Fruit fly (Drosophila melanogaster): ENCODE data around the gene CG45690.

The CG45690 gene

DNA sequence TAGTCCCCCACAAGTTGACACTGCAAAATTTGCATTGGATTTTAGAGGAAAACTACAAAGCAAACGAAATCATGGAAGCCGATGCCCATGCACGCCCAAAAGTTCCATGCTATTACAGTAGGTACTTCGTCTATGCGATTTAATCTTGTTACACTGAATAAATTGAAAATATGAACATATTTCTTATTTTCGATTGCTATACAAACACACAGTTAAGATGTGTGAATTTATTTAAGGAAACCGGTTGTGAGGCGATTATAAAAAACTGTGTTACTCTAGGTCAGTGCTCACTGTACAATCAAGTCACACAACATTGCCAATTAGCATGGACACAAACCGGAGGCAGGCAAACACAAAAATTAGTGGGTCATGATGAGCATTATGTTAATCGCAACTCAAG, 7.5 kb downstream of the CG45690 start (continued):
- TF ChIP-seq B-H2 (GFP tag; optimal IDR thresholded peaks at IDR 0.05) = no peak
- TF ChIP-seq Doc3 (GFP tag; IDR thresholded peaks at IDR 0.05; ENCODE audit: partially characterized antibody) = no peak
- TF ChIP-seq NFAT (GFP tag; IDR thresholded peaks at IDR 0.05) = peak; percentile 78
- peak; percentile 64 for TF ChIP-seq jumu (GFP tag; optimal IDR thresholded peaks at IDR 0.05)
- no peak for TF ChIP-seq nerfin-1 (tag; optimal IDR thresholded peaks at IDR 0.05)
- TF ChIP-seq wek (GFP tag; optimal IDR thresholded peaks at IDR 0.05) = peak; percentile 56
- peak; percentile 67 for TF ChIP-seq CG4820 (GFP tag; optimal IDR thresholded peaks at IDR 0.05)
- peak; percentile 61 for TF ChIP-seq onecut (GFP tag; IDR thresholded peaks at IDR 0.05)
- peak; percentile 41; the same call in 1 of the 2 replicates for TF ChIP-seq Taf1 (GFP tag; IDR thresholded peaks at IDR 0.05)
- TF ChIP-seq CG15601 (tag; optimal IDR thresholded peaks at IDR 0.05) = no peak
- TF ChIP-seq dan (GFP tag; IDR thresholded peaks at IDR 0.05) = peak; percentile 33; the same call in 1 of the 2 replicates
- TF ChIP-seq dm (GFP tag; optimal IDR thresholded peaks at IDR 0.05) = peak; percentile 52
- TF ChIP-seq Camta (GFP tag; optimal IDR thresholded peaks at IDR 0.05) = peak; percentile 75
- TF ChIP-seq hth (optimal IDR thresholded peaks at IDR 0.05) = no peak
- peak; percentile 12 for TF ChIP-seq CG7271 (tag; optimal IDR thresholded peaks at IDR 0.05)
- no peak for TF ChIP-seq cas (GFP tag; IDR thresholded peaks at IDR 0.05)
- TF ChIP-seq caup (GFP tag; optimal IDR thresholded peaks at IDR 0.05; ENCODE audit: severe bottlenecking) = peak; percentile 68
- TF ChIP-seq CG9797 (GFP tag; optimal IDR thresholded peaks at IDR 0.05) = no peak
- no peak for TF ChIP-seq da (GFP tag; optimal IDR thresholded peaks at IDR 0.05)
- peak; percentile 55 for TF ChIP-seq sd (tag; optimal IDR thresholded peaks at IDR 0.05)
- TF ChIP-seq ERR (GFP tag; optimal IDR thresholded peaks at IDR 0.05) = peak; percentile 66
- peak; percentile 9 for TF ChIP-seq kay (GFP tag; optimal IDR thresholded peaks at IDR 0.05)
- TF ChIP-seq CG3281 (GFP tag; optimal IDR thresholded peaks at IDR 0.05) = peak; percentile 56
- TF ChIP-seq Usf (GFP tag; optimal IDR thresholded peaks at IDR 0.05) = peak; percentile 16
- TF ChIP-seq CG17385 (GFP tag; optimal IDR thresholded peaks at IDR 0.05) = peak; percentile 76
- TF ChIP-seq TFAM (GFP tag; optimal IDR thresholded peaks at IDR 0.05) = no peak
- peak; percentile 21 for TF ChIP-seq CG30431 (GFP tag; optimal IDR thresholded peaks at IDR 0.05)
- TF ChIP-seq CG2875 (GFP tag; optimal IDR thresholded peaks at IDR 0.05) = peak; percentile 49
- peak; percentile 25; the same call in 1 of the 2 replicates for TF ChIP-seq wor (GFP tag; IDR thresholded peaks at IDR 0.05)
- peak; percentile 58 for TF ChIP-seq CHES-1-like (GFP tag; optimal IDR thresholded peaks at IDR 0.05)
- peak; percentile 76 for TF ChIP-seq CG2889 (GFP tag; IDR thresholded peaks at IDR 0.05)
- TF ChIP-seq CG8281 (tag; optimal IDR thresholded peaks at IDR 0.05) = peak; percentile 34
- TF ChIP-seq Dip3 (GFP tag; optimal IDR thresholded peaks at IDR 0.05) = peak; percentile 69
- TF ChIP-seq H15 (GFP tag; IDR thresholded peaks at IDR 0.05) = peak; percentile 85
- TF ChIP-seq Hsf (GFP tag; optimal IDR thresholded peaks at IDR 0.05) = peak; percentile 82
- peak; percentile 85 for TF ChIP-seq sisA (GFP tag; IDR thresholded peaks at IDR 0.05)
- no peak for TF ChIP-seq ato (GFP tag; IDR thresholded peaks at IDR 0.05; ENCODE audit: partially characterized antibody)
- TF ChIP-seq CG9727 (GFP tag; optimal IDR thresholded peaks at IDR 0.05) = peak; percentile 52
- TF ChIP-seq bbx (GFP tag; IDR thresholded peaks at IDR 0.05; ENCODE audit: partially characterized antibody) = no peak
- no peak for TF ChIP-seq Scr (GFP tag; IDR thresholded peaks at IDR 0.05; ENCODE audit: partially characterized antibody)
- TF ChIP-seq Hr78 (GFP tag; optimal IDR thresholded peaks at IDR 0.05) = no peak
- peak; percentile 71 for TF ChIP-seq ATbp (GFP tag; optimal IDR thresholded peaks at IDR 0.05)
- TF ChIP-seq tna (GFP tag; IDR thresholded peaks at IDR 0.05; ENCODE audit: partially characterized antibody) = no peak
- peak; percentile 71 for TF ChIP-seq Hr3 (GFP tag; optimal IDR thresholded peaks at IDR 0.05)
- no peak for TF ChIP-seq CG4360 (GFP tag; IDR thresholded peaks at IDR 0.05)
- no peak for TF ChIP-seq CG2202 (tag; optimal IDR thresholded peaks at IDR 0.05)
- peak; percentile 87 for TF ChIP-seq CG11504 (tag; optimal IDR thresholded peaks at IDR 0.05)
- TF ChIP-seq ap (GFP tag; IDR thresholded peaks at IDR 0.05) = peak; percentile 76
- no peak for TF ChIP-seq CG13287 (GFP tag; IDR thresholded peaks at IDR 0.05; ENCODE audit: partially characterized antibody)
- peak; percentile 22 for TF ChIP-seq gcm2 (GFP tag; optimal IDR thresholded peaks at IDR 0.05)
- peak; percentile 83 for TF ChIP-seq bowl (GFP tag; IDR thresholded peaks at IDR 0.05)

Measured in whole organism, embryonic.